Fruit fly (Drosophila melanogaster) whole organism, wandering third instar larva: ENCODE results near the gene Gr93b.

Experiments
- Abd-B ChIP-seq: fragments of >200 bp; optimal IDR thresholded peaks from 2 replicates; lab custom pipeline; 2017; ENCODE audit warnings: missing biosample characterization, missing genetic modification characterization
- CG32264 ChIP-seq: fragments of 200-800 bp; sonication (Bioruptor generic); optimal IDR thresholded peaks from 2 replicates; lab custom pipeline; 2016; ENCODE audit warnings: missing biosample characterization, missing genetic modification characterization
- CG9705 ChIP-seq: fragments of 200-800 bp; sonication (Bioruptor generic); optimal IDR thresholded peaks from 2 replicates; lab custom pipeline; 2018; ENCODE audit warnings: missing biosample characterization, mild to moderate bottlenecking, missing genetic modification characterization
- CrebA ChIP-seq: fragments of 200-800 bp; sonication (Bioruptor generic); optimal IDR thresholded peaks from 2 replicates; lab custom pipeline; 2016; ENCODE audit warnings: missing biosample characterization, mild to moderate bottlenecking, missing genetic modification characterization, borderline replicate concordance
- Dfd ChIP-seq: fragments of >200 bp; optimal IDR thresholded peaks from 2 replicates; lab custom pipeline; 2017; ENCODE audit warnings: missing biosample characterization, missing genetic modification characterization
- Dif ChIP-seq: fragments of 200-275, 200-300 bp; sonication (Bioruptor generic); optimal IDR thresholded peaks from 2 replicates; lab custom pipeline; 2018; ENCODE audit warnings: missing biosample characterization, missing genetic modification characterization; ENCODE audit not compliant: partially characterized antibody
- GATAd ChIP-seq: sonication (Bioruptor generic); optimal IDR thresholded peaks from 2 replicates; lab custom pipeline; 2016; ENCODE audit warnings: missing biosample characterization, missing genetic modification characterization
- HLH106 ChIP-seq: fragments of 200-800 bp; optimal IDR thresholded peaks from 3 replicates; lab custom pipeline; 2019; ENCODE audit warnings: missing biosample characterization, mild to moderate bottlenecking, missing genetic modification characterization, moderate library complexity
- Hnf4 ChIP-seq: fragments of 200-800 bp; sonication (Bioruptor generic); optimal IDR thresholded peaks from 2 replicates; lab custom pipeline; 2016; ENCODE audit warnings: missing biosample characterization, mild to moderate bottlenecking, missing genetic modification characterization
- Hr83 ChIP-seq: fragments of 200-300 bp; sonication (Bioruptor generic); optimal IDR thresholded peaks from 2 replicates; lab custom pipeline; 2016; ENCODE audit warnings: missing biosample characterization, mild to moderate bottlenecking, missing genetic modification characterization, moderate library complexity; ENCODE audit not compliant: poor library complexity, severe bottlenecking
- Jra ChIP-seq: sonication (Bioruptor generic); optimal IDR thresholded peaks from 2 replicates; lab custom pipeline; 2016; ENCODE audit warnings: missing biosample characterization, missing genetic modification characterization
- Myc ChIP-seq: fragments of >200 bp; optimal IDR thresholded peaks from 2 replicates; lab custom pipeline; 2017
- N ChIP-seq: fragments of >200 bp; optimal IDR thresholded peaks from 2 replicates; lab custom pipeline; 2018; ENCODE audit warnings: missing biosample characterization, missing external identifiers, missing genetic modification characterization
- OdsH ChIP-seq: fragments of 200-800 bp; sonication (Bioruptor generic); optimal IDR thresholded peaks from 2 replicates; lab custom pipeline; 2016; ENCODE audit warnings: missing biosample characterization, mild to moderate bottlenecking, missing genetic modification characterization
- Rel ChIP-seq, 2 experiments: fragments of 200-800 bp; sonication (Bioruptor generic) in 1 of 2; optimal IDR thresholded peaks; 2 replicates in 1 of 2; 3 replicates in 1 of 2; lab custom pipeline; 2016 to 2019; ENCODE audit warnings: mild to moderate bottlenecking in 2 of 2, missing biosample characterization in 2 of 2, missing genetic modification characterization in 2 of 2, moderate library complexity in 1 of 2
- Sp1 ChIP-seq: fragments of 200-800 bp; sonication (Bioruptor generic); optimal IDR thresholded peaks from 3 replicates; lab custom pipeline; 2019; ENCODE audit warnings: missing biosample characterization, mild to moderate bottlenecking, missing genetic modification characterization, moderate library complexity
- Vsx2 ChIP-seq: fragments of 200-300, 225-300 bp; sonication (Bioruptor generic); optimal IDR thresholded peaks from 2 replicates; lab custom pipeline; 2018; ENCODE audit warnings: missing biosample characterization, missing genetic modification characterization; ENCODE audit not compliant: partially characterized antibody
- br ChIP-seq: fragments of 200-800 bp; sonication (Bioruptor generic); optimal IDR thresholded peaks from 2 replicates; lab custom pipeline; 2016; ENCODE audit warnings: missing biosample characterization, missing genetic modification characterization
- brk ChIP-seq: fragments of 200-800 bp; sonication (Bioruptor generic); optimal IDR thresholded peaks from 2 replicates; lab custom pipeline; 2016; ENCODE audit warnings: missing biosample characterization, mild to moderate bottlenecking, missing genetic modification characterization
- dl ChIP-seq, 2 experiments: fragments of 175-275, 200-275 bp in 1 of 2; fragments of 200-275 bp in 1 of 2; sonication (Bioruptor generic); optimal IDR thresholded peaks; lab custom pipeline; 2018; ENCODE audit warnings: mild to moderate bottlenecking in 2 of 2, missing biosample characterization in 2 of 2, missing genetic modification characterization in 2 of 2, moderate library complexity in 2 of 2; ENCODE audit not compliant: partially characterized antibody in 2 of 2, insufficient read depth in 1 of 2
- dmrt93B ChIP-seq: fragments of 200-800 bp; sonication (Bioruptor generic); optimal IDR thresholded peaks from 2 replicates; lab custom pipeline; 2018; ENCODE audit warnings: missing biosample characterization, mild to moderate bottlenecking, missing genetic modification characterization
- dsf ChIP-seq: sonication (Bioruptor generic); optimal IDR thresholded peaks from 2 replicates; lab custom pipeline; 2016; ENCODE audit warnings: missing biosample characterization, missing genetic modification characterization, borderline replicate concordance
- ey ChIP-seq: fragments of 200-800 bp; sonication (Bioruptor generic); optimal IDR thresholded peaks from 2 replicates; lab custom pipeline; 2016; ENCODE audit warnings: missing biosample characterization, missing genetic modification characterization
- foxo ChIP-seq, 2 experiments: fragments of 200-800 bp; sonication (Bioruptor generic); optimal IDR thresholded peaks; 2 replicates in 1 of 2; 3 replicates in 1 of 2; lab custom pipeline; 2016 to 2017; ENCODE audit warnings: missing biosample characterization in 2 of 2, missing genetic modification characterization in 2 of 2
- fru ChIP-seq: fragments of 200-800 bp; sonication (Bioruptor generic); optimal IDR thresholded peaks from 3 replicates; lab custom pipeline; 2016; ENCODE audit warnings: missing biosample characterization, mild to moderate bottlenecking, missing genetic modification characterization
- jim ChIP-seq: fragments of 175-275, 200-325 bp; sonication (Bioruptor generic); optimal IDR thresholded peaks from 2 replicates; lab custom pipeline; 2016; ENCODE audit warnings: missing biosample characterization, mild to moderate bottlenecking, missing genetic modification characterization
- lola ChIP-seq: fragments of >200 bp; optimal IDR thresholded peaks from 2 replicates; lab custom pipeline; 2017; ENCODE audit warnings: missing biosample characterization, missing genetic modification characterization
- pan ChIP-seq: fragments of >200 bp; optimal IDR thresholded peaks from 2 replicates; lab custom pipeline; 2017
- psq ChIP-seq: fragments of 200-800 bp; sonication (Bioruptor generic); optimal IDR thresholded peaks from 3 replicates; lab custom pipeline; 2017; ENCODE audit warnings: missing biosample characterization, mild to moderate bottlenecking, missing genetic modification characterization, moderate library complexity
- rgr ChIP-seq: fragments of 200-800 bp; sonication (Bioruptor generic); optimal IDR thresholded peaks from 3 replicates; lab custom pipeline; 2016; ENCODE audit warnings: missing biosample characterization, mild to moderate bottlenecking, missing genetic modification characterization
- sage ChIP-seq: fragments of 200-800 bp; sonication (Bioruptor generic); optimal IDR thresholded peaks from 2 replicates; lab custom pipeline; 2016; ENCODE audit warnings: missing biosample characterization, mild to moderate bottlenecking, missing genetic modification characterization
- sv ChIP-seq: fragments of 200-800 bp; sonication (Bioruptor generic); optimal IDR thresholded peaks from 3 replicates; lab custom pipeline; 2016; ENCODE audit warnings: missing biosample characterization, missing genetic modification characterization
- tai ChIP-seq: sonication (Bioruptor generic); optimal IDR thresholded peaks from 2 replicates; lab custom pipeline; 2016; ENCODE audit warnings: missing biosample characterization, missing genetic modification characterization
- woc ChIP-seq: sonication (Bioruptor generic); optimal IDR thresholded peaks from 2 replicates; lab custom pipeline; 2016; ENCODE audit warnings: missing biosample characterization, mild to moderate bottlenecking, missing genetic modification characterization

Gr93b gene

DNA sequence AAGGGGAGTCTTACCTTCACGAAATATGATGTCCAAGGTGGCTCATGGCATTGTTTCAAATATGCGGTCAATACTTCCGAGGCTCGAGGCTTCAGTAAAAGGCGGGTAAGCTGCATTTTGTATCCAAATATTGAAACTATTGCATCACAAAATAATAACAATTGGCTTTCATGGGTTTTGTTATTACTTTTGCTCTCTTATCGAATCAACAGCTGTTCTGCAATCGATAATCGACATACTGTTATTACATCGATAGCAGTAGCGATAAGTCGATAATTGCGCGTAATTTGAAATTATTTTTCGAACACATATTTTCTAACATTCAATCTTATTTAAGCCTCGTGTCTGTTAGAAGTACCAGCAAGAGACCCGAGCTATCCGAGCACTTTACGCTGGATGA lies 34.9 kb upstream of the Gr93b start, which contains the start of gene CG34148:
Gene CG34148 (minus strand): TSS at position 214 of the 400 bp plus-strand sequence.
- TF ChIP-seq Dif (GFP tag; lab: Kevin White, UChicago), result no peak
- TF ChIP-seq dmrt93B (GFP tag; lab: Kevin White, UChicago), result no peak
- TF ChIP-seq, all 38 proteins: peak for 0

- TF ChIP-seq psq, result no peak
- no peak for TF ChIP-seq Abd-B (GFP tag; lab: Kevin White, UChicago)
- no peak for TF ChIP-seq dmrt93B (GFP tag; lab: Kevin White, UChicago)
- TF ChIP-seq woc (GFP tag; lab: Kevin White, UChicago), result no peak
- TF ChIP-seq Myc (lab: Kevin White, UChicago), result no peak
- TF ChIP-seq rgr (GFP tag; lab: Kevin White, UChicago), result no peak
- TF ChIP-seq, all 38 proteins: peak for 0
These were observed 34.1 kb upstream of the Gr93b start, which contains the start of gene P5CDh2 for dm6 chr3R:21877636-21878035. Gene P5CDh2, plus strand, starts transcription at chr3R:21877936.

- TF ChIP-seq ey (GFP tag; lab: Kevin White, UChicago) (no peak), HLH106 (tag; lab: Kevin White, UChicago) (peak; percentile 9), jim (no peak), dsf (GFP tag; lab: Kevin White, UChicago) (no peak), sv (GFP tag; lab: Kevin White, UChicago) (no peak), sage (no peak), dl (GFP tag; optimal IDR thresholded peaks at IDR 0.05; lab: Kevin White, UChicago; ENCODE audit: insufficient read depth in 1 of 2, partially characterized antibody in 2 of 2) (peak; percentile 86 to 91), CrebA (GFP tag; lab: Kevin White, UChicago) (no peak), foxo (GFP tag; optimal IDR thresholded peaks at IDR 0.05; lab: Kevin White, UChicago) (no peak), rgr (GFP tag; lab: Kevin White, UChicago) (no peak), Rel (GFP tag; optimal IDR thresholded peaks at IDR 0.05; lab: Kevin White, UChicago) (no peak), Rel (tag; optimal IDR thresholded peaks at IDR 0.05; lab: Kevin White, UChicago) (peak; percentile 41), brk (no peak), Dfd (GFP tag; lab: Kevin White, UChicago) (no peak), Dif (GFP tag; lab: Kevin White, UChicago) (peak; percentile 93), N (no peak), br (GFP tag; lab: Kevin White, UChicago) (no peak), dmrt93B (GFP tag; lab: Kevin White, UChicago) (no peak), OdsH (GFP tag; lab: Kevin White, UChicago) (peak; percentile 24), Sp1 (GFP tag; lab: Kevin White, UChicago) (no peak), CG9705 (GFP tag; lab: Kevin White, UChicago) (no peak), Hr83 (GFP tag; lab: Kevin White, UChicago) (no peak), lola (GFP tag; lab: Kevin White, UChicago) (no peak), tai (GFP tag; lab: Kevin White, UChicago) (no peak), woc (GFP tag; lab: Kevin White, UChicago) (peak; percentile 57), pan (lab: Kevin White, UChicago) (no peak), Hnf4 (GFP tag; lab: Kevin White, UChicago) (peak; percentile 62), fru (GFP tag; lab: Kevin White, UChicago) (peak; percentile 46), CG32264 (GFP tag; lab: Kevin White, UChicago) (peak; percentile 14), Myc (lab: Kevin White, UChicago) (no peak), Jra (GFP tag; lab: Kevin White, UChicago) (no peak), GATAd (no peak), Vsx2 (GFP tag; lab: Kevin White, UChicago) (peak; percentile 70)
These were observed 31.5 kb upstream of the Gr93b start, which contains the start of gene CG6656 for dm6 chr3R:21874982-21875466. Gene CG6656, plus strand, starts transcription at chr3R:21875293.
